Worm (Caenorhabditis elegans) whole organism, mixed stage, embryonic: ENCODE data around the gene srd-32.

ENCODE experiments used
- elt-1 ChIP-seq: sonication (generic microtip); optimal IDR thresholded peaks from 2 replicates; lab custom pipeline; 2017; ENCODE audit warnings: missing genetic modification characterization, mild to moderate bottlenecking, missing compliant biosample characterization, antibody characterized with exemption, moderate library complexity, borderline replicate concordance; ENCODE audit not compliant: insufficient read depth
- nhr-28 ChIP-seq: fragments of 150-350 bp; optimal IDR thresholded peaks from 2 replicates; lab custom pipeline; 2014; ENCODE audit warnings: missing biosample characterization, missing genetic modification characterization
- snpc-4 ChIP-seq: fragments of 150-350 bp; optimal IDR thresholded peaks from 2 replicates; lab custom pipeline; 2014; ENCODE audit warnings: missing biosample characterization, missing genetic modification characterization
- unc-120 ChIP-seq: sonication (generic microtip); optimal IDR thresholded peaks from 2 replicates; lab custom pipeline; 2017; ENCODE audit warnings: missing genetic modification characterization, missing compliant biosample characterization; ENCODE audit not compliant: poor library complexity, severe bottlenecking

- no peak for TF ChIP-seq elt-1 (tag; lab: Kevin White, UChicago)
- no peak for TF ChIP-seq snpc-4 (tag; lab: Kevin White, UChicago)
- no peak for TF ChIP-seq unc-120 (tag; lab: Kevin White, UChicago)
- no peak for TF ChIP-seq nhr-28 (tag; lab: Kevin White, UChicago)
Measured at ce11 chrV:4857561-4857960, 7.9 kb upstream of the srd-32 start.
